Worm (Caenorhabditis elegans): ENCODE results near the gene F54D11.4.

ce11 chrV:4569999-4570627 lies 45.8 kb upstream of the F54D11.4 start, which contains the start of gene sut-2:
- TF ChIP-seq unc-130 (GFP tag; optimal IDR thresholded peaks at IDR 0.05) (no peak), snpc-4 (tag; optimal IDR thresholded peaks at IDR 0.05) (no peak), dmd-8 (GFP tag; IDR thresholded peaks at IDR 0.05) (no peak), ceh-62 (tag; optimal IDR thresholded peaks at IDR 0.05) (no peak), unc-39 (tag; optimal IDR thresholded peaks at IDR 0.05) (no peak), nhr-102 (tag; optimal IDR thresholded peaks at IDR 0.05) (no peak), ceh-32 (tag; optimal IDR thresholded peaks at IDR 0.05; ENCODE audit: poor library complexity) (no peak), aha-1 (tag) (no peak), egl-27 (tag; optimal IDR thresholded peaks at IDR 0.05) (no peak), saeg-2 (GFP tag; IDR thresholded peaks at IDR 0.05) (no peak), mes-2 (tag; optimal IDR thresholded peaks at IDR 0.05; ENCODE audit: poor library complexity, severe bottlenecking) (peak; percentile 42), mxl-3 (GFP tag; optimal IDR thresholded peaks at IDR 0.05) (no peak), R02D3.7 (tag; optimal IDR thresholded peaks at IDR 0.05) (no peak), ZK546.5 (tag; optimal IDR thresholded peaks at IDR 0.05) (no peak)
